Fruit fly (Drosophila melanogaster) whole organism, wandering third instar larva: ENCODE results near the gene PPYR1.

Experiments
- Abd-B ChIP-seq: fragments of >200 bp; optimal IDR thresholded peaks from 2 replicates; lab custom pipeline; 2017; ENCODE audit warnings: missing biosample characterization, missing genetic modification characterization
- CG32264 ChIP-seq: fragments of 200-800 bp; sonication (Bioruptor generic); optimal IDR thresholded peaks from 2 replicates; lab custom pipeline; 2016; ENCODE audit warnings: missing biosample characterization, missing genetic modification characterization
- CrebA ChIP-seq: fragments of 200-800 bp; sonication (Bioruptor generic); optimal IDR thresholded peaks from 2 replicates; lab custom pipeline; 2016; ENCODE audit warnings: missing biosample characterization, mild to moderate bottlenecking, missing genetic modification characterization, borderline replicate concordance
- Dfd ChIP-seq: fragments of >200 bp; optimal IDR thresholded peaks from 2 replicates; lab custom pipeline; 2017; ENCODE audit warnings: missing biosample characterization, missing genetic modification characterization
- Dif ChIP-seq: fragments of 200-275, 200-300 bp; sonication (Bioruptor generic); optimal IDR thresholded peaks from 2 replicates; lab custom pipeline; 2018; ENCODE audit warnings: missing biosample characterization, missing genetic modification characterization; ENCODE audit not compliant: partially characterized antibody
- HLH106 ChIP-seq: fragments of 200-800 bp; optimal IDR thresholded peaks from 3 replicates; lab custom pipeline; 2019; ENCODE audit warnings: missing biosample characterization, mild to moderate bottlenecking, missing genetic modification characterization, moderate library complexity
- Hr78 ChIP-seq: fragments of >200 bp; optimal IDR thresholded peaks from 2 replicates; lab custom pipeline; 2017; ENCODE audit warnings: missing biosample characterization, missing genetic modification characterization
- Hr83 ChIP-seq: fragments of 200-300 bp; sonication (Bioruptor generic); optimal IDR thresholded peaks from 2 replicates; lab custom pipeline; 2016; ENCODE audit warnings: missing biosample characterization, mild to moderate bottlenecking, missing genetic modification characterization, moderate library complexity; ENCODE audit not compliant: poor library complexity, severe bottlenecking
- Jra ChIP-seq: sonication (Bioruptor generic); optimal IDR thresholded peaks from 2 replicates; lab custom pipeline; 2016; ENCODE audit warnings: missing biosample characterization, missing genetic modification characterization
- Mio ChIP-seq: sonication (Bioruptor generic); optimal IDR thresholded peaks from 2 replicates; lab custom pipeline; 2016; ENCODE audit warnings: missing biosample characterization, missing genetic modification characterization
- N ChIP-seq: fragments of >200 bp; optimal IDR thresholded peaks from 2 replicates; lab custom pipeline; 2018; ENCODE audit warnings: missing biosample characterization, missing external identifiers, missing genetic modification characterization
- Rel ChIP-seq, 2 experiments: fragments of 200-800 bp; sonication (Bioruptor generic) in 1 of 2; optimal IDR thresholded peaks; 2 replicates in 1 of 2; 3 replicates in 1 of 2; lab custom pipeline; 2016 to 2019; ENCODE audit warnings: mild to moderate bottlenecking in 2 of 2, missing biosample characterization in 2 of 2, missing genetic modification characterization in 2 of 2, moderate library complexity in 1 of 2
- Vsx2 ChIP-seq: fragments of 200-300, 225-300 bp; sonication (Bioruptor generic); optimal IDR thresholded peaks from 2 replicates; lab custom pipeline; 2018; ENCODE audit warnings: missing biosample characterization, missing genetic modification characterization; ENCODE audit not compliant: partially characterized antibody
- dl ChIP-seq, 2 experiments: fragments of 175-275, 200-275 bp in 1 of 2; fragments of 200-275 bp in 1 of 2; sonication (Bioruptor generic); optimal IDR thresholded peaks; lab custom pipeline; 2018; ENCODE audit warnings: mild to moderate bottlenecking in 2 of 2, missing biosample characterization in 2 of 2, missing genetic modification characterization in 2 of 2, moderate library complexity in 2 of 2; ENCODE audit not compliant: partially characterized antibody in 2 of 2, insufficient read depth in 1 of 2
- foxo ChIP-seq, 2 experiments: fragments of 200-800 bp; sonication (Bioruptor generic); optimal IDR thresholded peaks; 2 replicates in 1 of 2; 3 replicates in 1 of 2; lab custom pipeline; 2016 to 2017; ENCODE audit warnings: missing biosample characterization in 2 of 2, missing genetic modification characterization in 2 of 2
- lola ChIP-seq: fragments of >200 bp; optimal IDR thresholded peaks from 2 replicates; lab custom pipeline; 2017; ENCODE audit warnings: missing biosample characterization, missing genetic modification characterization
- pan ChIP-seq: fragments of >200 bp; optimal IDR thresholded peaks from 2 replicates; lab custom pipeline; 2017
- tai ChIP-seq: sonication (Bioruptor generic); optimal IDR thresholded peaks from 2 replicates; lab custom pipeline; 2016; ENCODE audit warnings: missing biosample characterization, missing genetic modification characterization
- usp ChIP-seq: fragments of >200 bp; optimal IDR thresholded peaks from 2 replicates; lab custom pipeline; 2017; ENCODE audit warnings: missing biosample characterization, missing genetic modification characterization
- woc ChIP-seq: sonication (Bioruptor generic); optimal IDR thresholded peaks from 2 replicates; lab custom pipeline; 2016; ENCODE audit warnings: missing biosample characterization, mild to moderate bottlenecking, missing genetic modification characterization

Gene PPYR1

dm6 chrX:15199845-15200432, 44.8 kb downstream of the PPYR1 start:
- TF ChIP-seq usp (GFP tag; lab: Kevin White, UChicago) (no peak), Mio (GFP tag; lab: Kevin White, UChicago) (no peak), Dif (GFP tag; lab: Kevin White, UChicago) (no peak), woc (GFP tag; lab: Kevin White, UChicago) (no peak), CG32264 (GFP tag; lab: Kevin White, UChicago) (no peak), foxo (GFP tag; optimal IDR thresholded peaks at IDR 0.05; lab: Kevin White, UChicago) (no peak), Dfd (GFP tag; lab: Kevin White, UChicago) (no peak), Hr83 (GFP tag; lab: Kevin White, UChicago) (no peak), Rel (GFP tag; optimal IDR thresholded peaks at IDR 0.05; lab: Kevin White, UChicago) (no peak), Rel (tag; optimal IDR thresholded peaks at IDR 0.05; lab: Kevin White, UChicago) (no peak), Jra (GFP tag; lab: Kevin White, UChicago) (no peak), Vsx2 (no peak), HLH106 (tag; lab: Kevin White, UChicago) (no peak), lola (GFP tag; lab: Kevin White, UChicago) (no peak), N (GFP tag; lab: Kevin White, UChicago) (no peak), Hr78 (no peak), dl (GFP tag; optimal IDR thresholded peaks at IDR 0.05; lab: Kevin White, UChicago; ENCODE audit: insufficient read depth in 1 of 2, partially characterized antibody in 2 of 2) (no peak), pan (lab: Kevin White, UChicago) (no peak), CrebA (GFP tag; lab: Kevin White, UChicago) (no peak), Abd-B (GFP tag; lab: Kevin White, UChicago) (no peak), tai (GFP tag; lab: Kevin White, UChicago) (no peak)
